Fruit fly (Drosophila melanogaster) whole organism, embryonic: ENCODE measurements around the gene CG17207.

Experiments
- B-H2 ChIP-seq: fragments of 200-800 bp; sonication (Bioruptor generic); optimal IDR thresholded peaks from 2 replicates; lab custom pipeline; 2018; ENCODE audit warnings: missing biosample characterization, mild to moderate bottlenecking, missing genetic modification characterization
- CG10147 ChIP-seq: fragments of 200-800 bp; sonication (Bioruptor generic); optimal IDR thresholded peaks from 2 replicates; lab custom pipeline; 2019; ENCODE audit warnings: missing biosample characterization, mild to moderate bottlenecking, missing genetic modification characterization, moderate library complexity
- CG1024 ChIP-seq: fragments of 200-800 bp; sonication (Bioruptor generic); IDR thresholded peaks from 2 replicates; pipeline ENCODE4 v1.3.6; 2022; ENCODE audit warnings: missing biosample characterization, missing genetic modification characterization
- CG10462 ChIP-seq: fragments of 200-800 bp; sonication (Bioruptor generic); optimal IDR thresholded peaks from 2 replicates; lab custom pipeline; 2016; ENCODE audit warnings: missing biosample characterization, missing genetic modification characterization
- CG10543 ChIP-seq: fragments of 200-800 bp; sonication (Bioruptor generic); optimal IDR thresholded peaks from 3 replicates; lab custom pipeline; 2017; ENCODE audit warnings: missing biosample characterization, mild to moderate bottlenecking, missing genetic modification characterization, moderate library complexity
- CG11085 ChIP-seq: fragments of 200-800 bp; sonication (Bioruptor generic); IDR thresholded peaks from 2 replicates; pipeline ENCODE4 v1.3.6; 2022; ENCODE audit warnings: missing biosample characterization, missing genetic modification characterization
- CG11723 ChIP-seq: fragments of 200-800 bp; sonication (Bioruptor generic); optimal IDR thresholded peaks from 2 replicates; lab custom pipeline; 2017; ENCODE audit warnings: missing biosample characterization, mild to moderate bottlenecking, missing genetic modification characterization
- CG12391 ChIP-seq: fragments of 200-800 bp; sonication (Bioruptor generic); optimal IDR thresholded peaks from 3 replicates; lab custom pipeline; 2018; ENCODE audit warnings: missing biosample characterization, mild to moderate bottlenecking, missing genetic modification characterization, moderate library complexity
- CG15011 ChIP-seq: fragments of 200-800 bp; sonication (Bioruptor generic); optimal IDR thresholded peaks from 3 replicates; lab custom pipeline; 2018; ENCODE audit warnings: missing biosample characterization, mild to moderate bottlenecking, missing genetic modification characterization
- CG1529 ChIP-seq: fragments of 200-800 bp; sonication (Bioruptor generic); optimal IDR thresholded peaks from 3 replicates; lab custom pipeline; 2018; ENCODE audit warnings: missing biosample characterization, missing genetic modification characterization
- CG15601 ChIP-seq: fragments of 200-800 bp; sonication (Bioruptor generic); optimal IDR thresholded peaks from 3 replicates; lab custom pipeline; 2019; ENCODE audit warnings: missing biosample characterization, mild to moderate bottlenecking, missing genetic modification characterization, moderate library complexity
- CG17361 ChIP-seq: fragments of 200-800 bp; sonication (Bioruptor generic); IDR thresholded peaks from 3 replicates; pipeline ENCODE4 v1.3.6; 2022; ENCODE audit warnings: missing biosample characterization, missing genetic modification characterization
- CG17385 ChIP-seq: fragments of 200-800 bp; sonication (Bioruptor generic); optimal IDR thresholded peaks from 3 replicates; lab custom pipeline; 2018; ENCODE audit warnings: missing biosample characterization, mild to moderate bottlenecking, missing genetic modification characterization
- CG2116 ChIP-seq: fragments of 200-800 bp; sonication (Bioruptor generic); optimal IDR thresholded peaks from 3 replicates; lab custom pipeline; 2018; ENCODE audit warnings: missing biosample characterization, mild to moderate bottlenecking, missing genetic modification characterization
- CG2678 ChIP-seq: fragments of 200-800 bp; sonication (Bioruptor generic); optimal IDR thresholded peaks from 3 replicates; lab custom pipeline; 2019; ENCODE audit warnings: missing biosample characterization, mild to moderate bottlenecking, missing genetic modification characterization, moderate library complexity
- CG2889 ChIP-seq: fragments of 200-800 bp; sonication (Bioruptor generic); IDR thresholded peaks from 3 replicates; pipeline ENCODE4 v1.3.6; 2022; ENCODE audit warnings: missing biosample characterization, missing genetic modification characterization
- CG30431 ChIP-seq: fragments of 200-800 bp; sonication (Bioruptor generic); optimal IDR thresholded peaks from 2 replicates; lab custom pipeline; 2017; ENCODE audit warnings: missing biosample characterization, missing genetic modification characterization
- CG3163 ChIP-seq: fragments of 200-800 bp; sonication (Bioruptor generic); optimal IDR thresholded peaks from 3 replicates; lab custom pipeline; 2016; ENCODE audit warnings: missing biosample characterization, missing genetic modification characterization
- CG42726 ChIP-seq: fragments of 200-800 bp; sonication (Bioruptor generic); IDR thresholded peaks from 2 replicates; pipeline ENCODE4 v1.3.6; 2022; ENCODE audit warnings: missing biosample characterization, missing genetic modification characterization; ENCODE audit not compliant: partially characterized antibody
- CG4424 ChIP-seq: fragments of 200-800 bp; sonication (Bioruptor generic); optimal IDR thresholded peaks from 3 replicates; lab custom pipeline; 2016; ENCODE audit warnings: missing biosample characterization, missing genetic modification characterization
- CG6272 ChIP-seq: fragments of 200-800 bp; sonication (Bioruptor generic); IDR thresholded peaks from 2 replicates; pipeline ENCODE4 v1.3.6; 2022; ENCODE audit warnings: missing biosample characterization, missing genetic modification characterization
- CG6689 ChIP-seq: fragments of 200-800 bp; sonication (Bioruptor generic); IDR thresholded peaks from 2 replicates; pipeline ENCODE4 v1.3.6; 2022; ENCODE audit warnings: missing biosample characterization, missing genetic modification characterization
- CG8388 ChIP-seq: fragments of 200-800 bp; sonication (Bioruptor generic); optimal IDR thresholded peaks from 2 replicates; lab custom pipeline; 2019; ENCODE audit warnings: missing biosample characterization, mild to moderate bottlenecking, missing genetic modification characterization, moderate library complexity
- CG8924 ChIP-seq: fragments of 200-800 bp; optimal IDR thresholded peaks from 3 replicates; lab custom pipeline; 2019; ENCODE audit warnings: missing biosample characterization, mild to moderate bottlenecking, missing genetic modification characterization, moderate library complexity
- CrebB ChIP-seq: fragments of 200-800 bp; sonication (Bioruptor generic); optimal IDR thresholded peaks from 3 replicates; lab custom pipeline; 2018; ENCODE audit warnings: missing biosample characterization, mild to moderate bottlenecking, missing genetic modification characterization
- Dll ChIP-seq: fragments of 200-800 bp; sonication (Bioruptor generic); IDR thresholded peaks from 4 replicates; pipeline ENCODE4 v1.3.6; 2022; ENCODE audit warnings: missing biosample characterization, missing genetic modification characterization; ENCODE audit not compliant: partially characterized antibody
- Fer1 ChIP-seq: fragments of 200-800 bp; sonication (Bioruptor generic); optimal IDR thresholded peaks from 2 replicates; lab custom pipeline; 2017; ENCODE audit warnings: missing biosample characterization, mild to moderate bottlenecking, missing genetic modification characterization
- HLH3B ChIP-seq: fragments of 200-800 bp; sonication (Bioruptor generic); IDR thresholded peaks from 2 replicates; pipeline ENCODE4 v1.3.6; 2022; ENCODE audit warnings: missing biosample characterization, missing genetic modification characterization
- Mad ChIP-seq: fragments of 200-800 bp; sonication (Bioruptor generic); optimal IDR thresholded peaks from 2 replicates; lab custom pipeline; 2016; ENCODE audit warnings: missing biosample characterization, missing genetic modification characterization
- Sry-δ ChIP-seq: fragments of 200-800 bp; sonication (Bioruptor generic); optimal IDR thresholded peaks from 2 replicates; lab custom pipeline; 2016; ENCODE audit warnings: missing biosample characterization, missing genetic modification characterization
- TFAM ChIP-seq: fragments of 200-800 bp; sonication (Bioruptor generic); optimal IDR thresholded peaks from 2 replicates; lab custom pipeline; 2017; ENCODE audit warnings: missing biosample characterization, missing genetic modification characterization, inconsistent platforms
- Taf1 ChIP-seq: fragments of 200-800 bp; sonication (Bioruptor generic); IDR thresholded peaks from 2 replicates; pipeline ENCODE4 v1.3.6; 2022; ENCODE audit warnings: missing biosample characterization, missing genetic modification characterization
- en ChIP-seq: fragments of 200-800 bp; sonication (Bioruptor generic); optimal IDR thresholded peaks from 2 replicates; lab custom pipeline; 2016; ENCODE audit warnings: missing biosample characterization, missing genetic modification characterization
- fd3F ChIP-seq: fragments of 200-800 bp; sonication (Bioruptor generic); optimal IDR thresholded peaks from 2 replicates; lab custom pipeline; 2018; ENCODE audit warnings: missing biosample characterization, mild to moderate bottlenecking, missing genetic modification characterization, moderate library complexity
- gcm2 ChIP-seq: fragments of 200-800 bp; sonication (Bioruptor generic); optimal IDR thresholded peaks from 2 replicates; lab custom pipeline; 2016; ENCODE audit warnings: missing biosample characterization, missing genetic modification characterization
- gt ChIP-seq: fragments of 200-800 bp; sonication (Bioruptor generic); IDR thresholded peaks from 2 replicates; pipeline ENCODE4 v1.3.6; 2022; ENCODE audit warnings: missing biosample characterization, missing genetic modification characterization
- kni ChIP-seq: fragments of 200-800 bp; sonication (Bioruptor generic); optimal IDR thresholded peaks from 3 replicates; lab custom pipeline; 2017; ENCODE audit warnings: mild to moderate bottlenecking, missing biosample characterization, missing genetic modification reagents, missing genetic modification characterization
- knrl ChIP-seq: fragments of 200-800 bp; sonication (Bioruptor generic); IDR thresholded peaks from 3 replicates; pipeline ENCODE4 v1.3.6; 2022; ENCODE audit warnings: missing biosample characterization, missing genetic modification characterization; ENCODE audit not compliant: partially characterized antibody
- nom ChIP-seq: fragments of 200-800 bp; sonication (Bioruptor generic); optimal IDR thresholded peaks from 2 replicates; lab custom pipeline; 2017; ENCODE audit warnings: missing biosample characterization, missing genetic modification characterization, mild to moderate bottlenecking, moderate library complexity, missing genetic modification reagents
- odd ChIP-seq: fragments of 200-800 bp; sonication (Bioruptor generic); optimal IDR thresholded peaks from 2 replicates; lab custom pipeline; 2017; ENCODE audit warnings: missing biosample characterization, mild to moderate bottlenecking, missing genetic modification characterization
- psq ChIP-seq: fragments of 200-800 bp; sonication (Bioruptor generic); optimal IDR thresholded peaks from 2 replicates; lab custom pipeline; 2017; ENCODE audit warnings: missing biosample characterization, missing genetic modification characterization
- repo ChIP-seq: fragments of 200-800 bp; sonication (Bioruptor generic); optimal IDR thresholded peaks from 2 replicates; lab custom pipeline; 2016; ENCODE audit warnings: missing biosample characterization, missing genetic modification characterization
- rib ChIP-seq: fragments of 200-800 bp; sonication (Bioruptor generic); IDR thresholded peaks from 2 replicates; pipeline ENCODE4 v1.3.6; 2022; ENCODE audit warnings: missing biosample characterization, missing genetic modification characterization
- sim ChIP-seq: fragments of 200-800 bp; sonication (Bioruptor generic); IDR thresholded peaks from 2 replicates; pipeline ENCODE4 v1.3.6; 2022; ENCODE audit warnings: missing biosample characterization, missing genetic modification characterization
- sna ChIP-seq: fragments of 200-800 bp; sonication (Bioruptor generic); IDR thresholded peaks from 2 replicates; pipeline ENCODE4 v1.3.6; 2022; ENCODE audit warnings: missing biosample characterization, missing genetic modification characterization; ENCODE audit not compliant: partially characterized antibody
- stc ChIP-seq: fragments of 200-800 bp; sonication (Bioruptor generic); IDR thresholded peaks from 2 replicates; pipeline ENCODE4 v1.3.6; 2022; ENCODE audit warnings: missing biosample characterization, missing genetic modification characterization
- tio ChIP-seq: fragments of 200-800 bp; sonication (Bioruptor generic); optimal IDR thresholded peaks from 2 replicates; lab custom pipeline; 2017; ENCODE audit warnings: missing biosample characterization, missing genetic modification characterization, inconsistent platforms
- toy ChIP-seq: fragments of 200-800 bp; sonication (Bioruptor generic); IDR thresholded peaks from 2 replicates; pipeline ENCODE4 v1.3.6; 2022; ENCODE audit warnings: missing biosample characterization, missing genetic modification characterization
- trem ChIP-seq: fragments of 200-800 bp; optimal IDR thresholded peaks from 3 replicates; lab custom pipeline; 2019; ENCODE audit warnings: missing biosample characterization, mild to moderate bottlenecking, missing genetic modification characterization, moderate library complexity
- vvl ChIP-seq: fragments of 200-800 bp; sonication (Bioruptor generic); IDR thresholded peaks from 2 replicates; pipeline ENCODE4 v1.3.6; 2022; ENCODE audit warnings: missing biosample characterization, missing genetic modification characterization
- zfh1 ChIP-seq: fragments of 200-800 bp; sonication (Bioruptor generic); IDR thresholded peaks from 3 replicates; pipeline ENCODE4 v1.3.6; 2022; ENCODE audit warnings: missing biosample characterization, missing genetic modification characterization

Gene CG17207

dm6 chr3R:12448889-12449314, 10.0 kb upstream of the CG17207 start, which contains the start of gene CG18549 (continued):
- peak; percentile 100 for TF ChIP-seq CG6689 (GFP tag; lab: Robert Waterston, UW)
- TF ChIP-seq CG1529, result peak; percentile 100
- peak; percentile 99 for TF ChIP-seq B-H2
- peak; percentile 99 for TF ChIP-seq CG10462
- peak; percentile 100 for TF ChIP-seq Fer1 (GFP tag; lab: Kevin White, UChicago)
- peak; percentile 100 for TF ChIP-seq CG12391
- TF ChIP-seq CG6272 (GFP tag; lab: Robert Waterston, UW), result peak; percentile 99
- peak; percentile 99 for TF ChIP-seq CG15601 (tag; lab: Kevin White, UChicago)
- peak; percentile 98 for TF ChIP-seq repo
- peak; percentile 98 for TF ChIP-seq Taf1
- peak; percentile 100 for TF ChIP-seq CG2678 (tag; lab: Kevin White, UChicago)
- peak; percentile 75 for TF ChIP-seq knrl (GFP tag; lab: Robert Waterston, UW)
- peak; percentile 98 for TF ChIP-seq CG10543 (GFP tag; lab: Kevin White, UChicago)
- TF ChIP-seq CG1024 (GFP tag; lab: Robert Waterston, UW), result peak; percentile 98
- TF ChIP-seq kni (GFP tag; lab: Kevin White, UChicago), result peak; percentile 99
- TF ChIP-seq toy (GFP tag; lab: Robert Waterston, UW), result peak; percentile 99
- TF ChIP-seq stc, result peak; percentile 100
- peak; percentile 100 for TF ChIP-seq HLH3B
- TF ChIP-seq CG8924 (tag; lab: Kevin White, UChicago), result peak; percentile 100
- peak; percentile 85 for TF ChIP-seq sna (GFP tag; lab: Robert Waterston, UW)
- peak; percentile 99 for TF ChIP-seq gt (GFP tag; lab: Robert Waterston, UW)
- peak; percentile 100 for TF ChIP-seq CG10147 (GFP tag; lab: Kevin White, UChicago)
- TF ChIP-seq zfh1 (GFP tag; lab: Robert Waterston, UW), result peak; percentile 100
- TF ChIP-seq CG30431 (GFP tag; lab: Kevin White, UChicago), result peak; percentile 99
- peak; percentile 100 for TF ChIP-seq odd
- TF ChIP-seq rib (GFP tag; lab: Robert Waterston, UW), result peak; percentile 100
- TF ChIP-seq CG2116 (GFP tag; lab: Kevin White, UChicago), result peak; percentile 94
- TF ChIP-seq CG42726 (GFP tag; lab: Robert Waterston, UW), result peak; percentile 5; the same call in 1 of the 2 replicates
- peak; percentile 100 for TF ChIP-seq sim
- peak; percentile 100 for TF ChIP-seq nom (GFP tag; lab: Kevin White, UChicago)
- peak; percentile 100 for TF ChIP-seq vvl
- peak; percentile 99 for TF ChIP-seq CG11723 (GFP tag; lab: Kevin White, UChicago)
- TF ChIP-seq psq (GFP tag; lab: Kevin White, UChicago), result peak; percentile 97
- peak; percentile 100 for TF ChIP-seq CG17361 (GFP tag; lab: Robert Waterston, UW)
- peak; percentile 100 for TF ChIP-seq CG4424 (GFP tag; lab: Kevin White, UChicago)
- TF ChIP-seq en, result peak; percentile 99
- TF ChIP-seq TFAM (GFP tag; lab: Kevin White, UChicago), result peak; percentile 96
- TF ChIP-seq tio (GFP tag; lab: Kevin White, UChicago), result peak; percentile 99
- TF ChIP-seq CG17385, result peak; percentile 100
- peak; percentile 99 for TF ChIP-seq fd3F
- TF ChIP-seq CG11085, result peak; percentile 99
- TF ChIP-seq Dll (GFP tag; lab: Robert Waterston, UW), result peak; percentile 90
- peak; percentile 87 for TF ChIP-seq Sry-δ (GFP tag; lab: Kevin White, UChicago)
- TF ChIP-seq CG2889 (GFP tag; lab: Robert Waterston, UW), result peak; percentile 99
- TF ChIP-seq trem (tag; lab: Kevin White, UChicago), result peak; percentile 98
- peak; percentile 99 for TF ChIP-seq CG15011 (GFP tag; lab: Kevin White, UChicago)
- peak; percentile 99 for TF ChIP-seq gcm2 (GFP tag; lab: Kevin White, UChicago)
- TF ChIP-seq Mad (GFP tag; lab: Kevin White, UChicago), result peak; percentile 99
- TF ChIP-seq CG3163 (GFP tag; lab: Kevin White, UChicago), result peak; percentile 92
- TF ChIP-seq CrebB (tag; lab: Kevin White, UChicago), result peak; percentile 100
- peak; percentile 100 for TF ChIP-seq CG8388 (GFP tag; lab: Kevin White, UChicago)
